Fruit fly (Drosophila melanogaster): ENCODE data around the gene CG14325.
A peak's percentile ranks its signal among the peaks of the same experiment; 100 is the strongest.

Gene CG14325

DNA sequence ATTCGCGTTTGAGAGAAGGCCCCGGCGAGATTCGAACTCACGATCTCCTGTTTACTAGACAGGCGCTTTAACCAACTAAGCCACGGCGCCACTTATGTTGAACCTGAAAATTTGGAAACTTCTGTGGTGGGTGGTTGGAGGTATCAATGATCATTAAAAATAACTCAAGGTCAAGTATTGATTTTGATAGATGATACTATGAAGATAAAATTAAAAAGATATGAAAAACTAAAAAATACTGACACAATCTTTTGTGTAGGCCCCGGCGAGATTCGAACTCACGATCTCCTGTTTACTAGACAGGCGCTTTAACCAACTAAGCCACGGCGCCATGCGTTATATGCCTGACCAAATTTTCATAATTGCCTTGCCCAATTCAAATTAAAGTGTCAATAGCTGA, 2.4 kb upstream of the CG14325 start (continued):
- no peak for TF ChIP-seq CG2116 (GFP tag; optimal IDR thresholded peaks at IDR 0.05)
- no peak for TF ChIP-seq Atf-2 (GFP tag; optimal IDR thresholded peaks at IDR 0.05)
- TF ChIP-seq Stat92E (GFP tag; optimal IDR thresholded peaks at IDR 0.05) = peak in 1 of 3 experiments; percentile 54
- no peak; the same call in 2 of the 3 replicates for TF ChIP-seq hb (GFP tag; IDR thresholded peaks at IDR 0.05; ENCODE audit: partially characterized antibody)
- no peak for TF ChIP-seq gsb-n (tag; optimal IDR thresholded peaks at IDR 0.05)
- TF ChIP-seq CG10959 (GFP tag; IDR thresholded peaks at IDR 0.05) = no peak
- no peak for TF ChIP-seq CG13775 (GFP tag; optimal IDR thresholded peaks at IDR 0.05)
- no peak for TF ChIP-seq Hey (tag; optimal IDR thresholded peaks at IDR 0.05)
- no peak for TF ChIP-seq CG17361 (GFP tag; IDR thresholded peaks at IDR 0.05)
- no peak for TF ChIP-seq CG9215 (GFP tag; IDR thresholded peaks at IDR 0.05)
- no peak for TF ChIP-seq otp (GFP tag; IDR thresholded peaks at IDR 0.05)
- TF ChIP-seq Usf (GFP tag; optimal IDR thresholded peaks at IDR 0.05) = no peak
- no peak for TF ChIP-seq Poxn (GFP tag; IDR thresholded peaks at IDR 0.05)
- no peak for TF ChIP-seq Mrtf (GFP tag; IDR thresholded peaks at IDR 0.05)
- no peak for TF ChIP-seq Doc3 (GFP tag; IDR thresholded peaks at IDR 0.05; ENCODE audit: partially characterized antibody)
- no peak for TF ChIP-seq CG7839 (tag; optimal IDR thresholded peaks at IDR 0.05)
- no peak for TF ChIP-seq CG15696 (tag; optimal IDR thresholded peaks at IDR 0.05)
- TF ChIP-seq Hr39 (optimal IDR thresholded peaks at IDR 0.05) = no peak
- TF ChIP-seq Mes4 (GFP tag; optimal IDR thresholded peaks at IDR 0.05) = no peak
- no peak for TF ChIP-seq CG17568 (GFP tag; optimal IDR thresholded peaks at IDR 0.05)
- no peak for TF ChIP-seq br (optimal IDR thresholded peaks at IDR 0.05)
- TF ChIP-seq CG6765 (GFP tag; optimal IDR thresholded peaks at IDR 0.05) = no peak
- TF ChIP-seq CG2129 (GFP tag; IDR thresholded peaks at IDR 0.05; ENCODE audit: partially characterized antibody) = no peak
- TF ChIP-seq sr (GFP tag; IDR thresholded peaks at IDR 0.05) = no peak
- TF ChIP-seq insv (GFP tag; optimal IDR thresholded peaks at IDR 0.05) = no peak
- TF ChIP-seq ash1 (GFP tag; optimal IDR thresholded peaks at IDR 0.05) = no peak
- TF ChIP-seq Ets65A (GFP tag) = no peak
- TF ChIP-seq CG17912 (GFP tag; optimal IDR thresholded peaks at IDR 0.05) = no peak
- TF ChIP-seq CG7987 (GFP tag; optimal IDR thresholded peaks at IDR 0.05) = no peak
- no peak for TF ChIP-seq maf-S (GFP tag; optimal IDR thresholded peaks at IDR 0.05)
- no peak for TF ChIP-seq CG8089 (GFP tag; optimal IDR thresholded peaks at IDR 0.05)
- TF ChIP-seq CG5953 (GFP tag; IDR thresholded peaks at IDR 0.05) = no peak
- no peak for TF ChIP-seq da (GFP tag; optimal IDR thresholded peaks at IDR 0.05)
- no peak for TF ChIP-seq Dbx (GFP tag; IDR thresholded peaks at IDR 0.05)
- no peak for TF ChIP-seq Gug (GFP tag; IDR thresholded peaks at IDR 0.05)
- no peak for TF ChIP-seq tx (GFP tag; optimal IDR thresholded peaks at IDR 0.05)
- no peak for TF ChIP-seq CG8924 (tag; optimal IDR thresholded peaks at IDR 0.05)
- TF ChIP-seq seq (GFP tag; IDR thresholded peaks at IDR 0.05) = no peak
- no peak for TF ChIP-seq ci (GFP tag; IDR thresholded peaks at IDR 0.05)
- TF ChIP-seq CG7372 (GFP tag; IDR thresholded peaks at IDR 0.05) = no peak
- no peak for TF ChIP-seq NC2α (GFP tag; optimal IDR thresholded peaks at IDR 0.05)
- no peak for TF ChIP-seq esg (GFP tag; conservative IDR thresholded peaks at IDR 0.05)
- no peak for TF ChIP-seq HmgD (GFP tag; optimal IDR thresholded peaks at IDR 0.05)
- TF ChIP-seq dimm (GFP tag; IDR thresholded peaks at IDR 0.05) = no peak
- no peak for TF ChIP-seq CG8388 (GFP tag; optimal IDR thresholded peaks at IDR 0.05)
- TF ChIP-seq ase (GFP tag; IDR thresholded peaks at IDR 0.05) = no peak
- TF ChIP-seq TFAM (GFP tag; optimal IDR thresholded peaks at IDR 0.05) = no peak
- no peak for TF ChIP-seq CG6683 (GFP tag; optimal IDR thresholded peaks at IDR 0.05)
- no peak for TF ChIP-seq Vsx1 (GFP tag; optimal IDR thresholded peaks at IDR 0.05)
- TF ChIP-seq crc (GFP tag; optimal IDR thresholded peaks at IDR 0.05) = no peak
- TF ChIP-seq CG7745 (tag; optimal IDR thresholded peaks at IDR 0.05) = no peak
- no peak for TF ChIP-seq Chrac-16 (GFP tag; optimal IDR thresholded peaks at IDR 0.05)
- TF ChIP-seq NfI (GFP tag; optimal IDR thresholded peaks at IDR 0.05) = no peak
